Fruit fly (Drosophila melanogaster) whole organism, embryonic: Measurements from ENCODE around the gene CG12594.

ENCODE experiments used
- B-H2 ChIP-seq: fragments of 200-800 bp; sonication (Bioruptor generic); optimal IDR thresholded peaks from 2 replicates; lab custom pipeline; 2018; ENCODE audit warnings: missing biosample characterization, mild to moderate bottlenecking, missing genetic modification characterization
- CG11247 ChIP-seq: fragments of 200-800 bp; sonication (Bioruptor generic); IDR thresholded peaks from 2 replicates; pipeline ENCODE4 v1.3.6; 2022; ENCODE audit warnings: missing biosample characterization, missing genetic modification characterization
- CG12391 ChIP-seq: fragments of 200-800 bp; sonication (Bioruptor generic); optimal IDR thresholded peaks from 3 replicates; lab custom pipeline; 2018; ENCODE audit warnings: missing biosample characterization, mild to moderate bottlenecking, missing genetic modification characterization, moderate library complexity
- CG13287 ChIP-seq: fragments of 200-800 bp; sonication (Bioruptor generic); IDR thresholded peaks from 2 replicates; pipeline ENCODE4 v1.3.6; 2022; ENCODE audit warnings: missing biosample characterization, missing genetic modification characterization; ENCODE audit not compliant: partially characterized antibody
- CG15514 ChIP-seq: fragments of 200-800 bp; sonication (Bioruptor generic); optimal IDR thresholded peaks from 3 replicates; lab custom pipeline; 2017; ENCODE audit warnings: missing biosample characterization, missing genetic modification characterization, mild to moderate bottlenecking, moderate library complexity, missing genetic modification reagents
- CG18599 ChIP-seq: fragments of 200-800 bp; sonication (Bioruptor generic); optimal IDR thresholded peaks from 3 replicates; lab custom pipeline; 2017; ENCODE audit warnings: missing biosample characterization, missing genetic modification characterization, mild to moderate bottlenecking, moderate library complexity, missing genetic modification reagents
- CG31365 ChIP-seq: fragments of 200-800 bp; sonication (Bioruptor generic); optimal IDR thresholded peaks from 2 replicates; lab custom pipeline; 2018; ENCODE audit warnings: missing biosample characterization, mild to moderate bottlenecking, missing genetic modification characterization
- CG34376 ChIP-seq: fragments of 200-800 bp; sonication (Bioruptor generic); optimal IDR thresholded peaks from 2 replicates; lab custom pipeline; 2018; ENCODE audit warnings: missing biosample characterization, mild to moderate bottlenecking, missing genetic modification characterization
- CG4282 ChIP-seq: fragments of 200-800 bp; sonication (Bioruptor generic); optimal IDR thresholded peaks from 2 replicates; lab custom pipeline; 2016; ENCODE audit warnings: missing biosample characterization, missing genetic modification characterization
- CG4617 ChIP-seq: fragments of 200-800 bp; sonication (Bioruptor generic); optimal IDR thresholded peaks from 3 replicates; lab custom pipeline; 2016; ENCODE audit warnings: missing biosample characterization, missing genetic modification characterization, borderline replicate concordance
- CG6765 ChIP-seq: fragments of 200-800 bp; sonication (Bioruptor generic); optimal IDR thresholded peaks from 3 replicates; lab custom pipeline; 2017; ENCODE audit warnings: missing biosample characterization, mild to moderate bottlenecking, missing genetic modification characterization
- CG7745 ChIP-seq: fragments of 200-800 bp; sonication (Bioruptor generic); optimal IDR thresholded peaks from 2 replicates; lab custom pipeline; 2018; ENCODE audit warnings: missing biosample characterization, mild to moderate bottlenecking, missing genetic modification characterization, moderate library complexity
- CG8924 ChIP-seq: fragments of 200-800 bp; optimal IDR thresholded peaks from 3 replicates; lab custom pipeline; 2019; ENCODE audit warnings: missing biosample characterization, mild to moderate bottlenecking, missing genetic modification characterization, moderate library complexity
- CG9817 ChIP-seq: fragments of 200-800 bp; sonication (Bioruptor generic); optimal IDR thresholded peaks from 2 replicates; lab custom pipeline; 2018; ENCODE audit warnings: missing biosample characterization, mild to moderate bottlenecking, missing genetic modification characterization, moderate library complexity
- CkIIα-i1 ChIP-seq: fragments of 200-800 bp; sonication (Bioruptor generic); IDR thresholded peaks from 2 replicates; pipeline ENCODE4 v1.3.6; 2022; ENCODE audit warnings: missing biosample characterization, missing genetic modification characterization
- Hmr ChIP-seq: fragments of 200-800 bp; sonication (Bioruptor generic); optimal IDR thresholded peaks from 3 replicates; lab custom pipeline; 2017; ENCODE audit warnings: mild to moderate bottlenecking, missing biosample characterization, missing genetic modification reagents, missing genetic modification characterization
- Nf-YB ChIP-seq: fragments of 200-800 bp; sonication (Bioruptor generic); optimal IDR thresholded peaks from 3 replicates; lab custom pipeline; 2019; ENCODE audit warnings: missing biosample characterization, mild to moderate bottlenecking, missing genetic modification characterization, moderate library complexity
- Nf-YC ChIP-seq: fragments of 200-800 bp; optimal IDR thresholded peaks from 3 replicates; lab custom pipeline; 2019; ENCODE audit warnings: missing biosample characterization, mild to moderate bottlenecking, missing genetic modification characterization, moderate library complexity
- Oli ChIP-seq: fragments of 200-800 bp; sonication (Bioruptor generic); optimal IDR thresholded peaks from 2 replicates; lab custom pipeline; 2018; ENCODE audit warnings: missing biosample characterization, mild to moderate bottlenecking, missing genetic modification characterization, moderate library complexity
- Pdp1 ChIP-seq, 2 experiments: fragments of 200-800 bp; sonication (Bioruptor generic); optimal IDR thresholded peaks; 3 replicates each; lab custom pipeline; 2016; ENCODE audit warnings: missing biosample characterization in 2 of 2, missing genetic modification characterization in 2 of 2, mild to moderate bottlenecking in 1 of 2, moderate library complexity in 1 of 2
- Stat92E ChIP-seq, 3 experiments: fragments of >200 bp in 2 of 3; fragments of 200-800 bp in 1 of 3; sonication (Bioruptor generic) in 1 of 3; optimal IDR thresholded peaks; 2 replicates each; lab custom pipeline; 2017 to 2019; ENCODE audit warnings: missing biosample characterization in 3 of 3, missing genetic modification characterization in 3 of 3, mild to moderate bottlenecking in 1 of 3, moderate library complexity in 1 of 3
- amos ChIP-seq: fragments of 200-800 bp; sonication (Bioruptor generic); IDR thresholded peaks from 2 replicates; pipeline ENCODE4 v1.3.6; 2022; ENCODE audit warnings: missing biosample characterization, missing genetic modification characterization; ENCODE audit not compliant: partially characterized antibody
- ap ChIP-seq: fragments of 200-800 bp; sonication (Bioruptor generic); IDR thresholded peaks from 2 replicates; pipeline ENCODE4 v1.3.6; 2022; ENCODE audit warnings: missing biosample characterization, missing genetic modification characterization
- chinmo ChIP-seq: fragments of 200-800 bp; sonication (Bioruptor generic); IDR thresholded peaks from 4 replicates; pipeline ENCODE4 v1.3.6; 2022; ENCODE audit warnings: missing biosample characterization, missing genetic modification characterization; ENCODE audit not compliant: partially characterized antibody
- dmrt11E ChIP-seq: fragments of 200-800 bp; sonication (Bioruptor generic); optimal IDR thresholded peaks from 3 replicates; lab custom pipeline; 2018; ENCODE audit warnings: missing biosample characterization, mild to moderate bottlenecking, missing genetic modification characterization, moderate library complexity
- exex ChIP-seq: fragments of 200-800 bp; sonication (Bioruptor generic); optimal IDR thresholded peaks from 4 replicates; lab custom pipeline; 2018; ENCODE audit warnings: missing biosample characterization, mild to moderate bottlenecking, missing genetic modification characterization, moderate library complexity
- fd64A ChIP-seq: fragments of 200-800 bp; sonication (Bioruptor generic); optimal IDR thresholded peaks from 3 replicates; lab custom pipeline; 2018; ENCODE audit warnings: missing biosample characterization, mild to moderate bottlenecking, missing genetic modification characterization
- fd96Cb ChIP-seq: fragments of 200-800 bp; sonication (Bioruptor generic); optimal IDR thresholded peaks from 2 replicates; lab custom pipeline; 2018; ENCODE audit warnings: missing biosample characterization, mild to moderate bottlenecking, missing genetic modification characterization, moderate library complexity
- her ChIP-seq: fragments of 200-800 bp; sonication (Bioruptor generic); optimal IDR thresholded peaks from 2 replicates; lab custom pipeline; 2016; ENCODE audit warnings: missing biosample characterization, missing genetic modification characterization
- hkb ChIP-seq, 2 experiments: fragments of 200-800 bp in 1 of 2; fragments of >200 bp in 1 of 2; sonication (Bioruptor generic) in 1 of 2; IDR thresholded peaks in 1 of 2; optimal IDR thresholded peaks in 1 of 2; 2 replicates each; pipeline versions ENCODE4 v1.3.6 to Lab custom; 2017 to 2022; ENCODE audit warnings: missing biosample characterization in 1 of 2, missing genetic modification characterization in 1 of 2
- jing ChIP-seq: fragments of 200-800 bp; sonication (Bioruptor generic); optimal IDR thresholded peaks from 2 replicates; lab custom pipeline; 2018; ENCODE audit warnings: missing biosample characterization, mild to moderate bottlenecking, missing genetic modification characterization
- jumu ChIP-seq: fragments of 200-800 bp; sonication (Bioruptor generic); optimal IDR thresholded peaks from 3 replicates; lab custom pipeline; 2016; ENCODE audit warnings: missing biosample characterization, missing genetic modification characterization
- maf-S ChIP-seq: fragments of 200-800 bp; sonication (Bioruptor generic); optimal IDR thresholded peaks from 2 replicates; lab custom pipeline; 2016; ENCODE audit warnings: missing biosample characterization, missing genetic modification characterization
- mam ChIP-seq: fragments of 200-800 bp; sonication (Bioruptor generic); optimal IDR thresholded peaks from 3 replicates; lab custom pipeline; 2016; ENCODE audit warnings: missing biosample characterization, missing genetic modification characterization
- pan ChIP-seq, 4 experiments: fragments of >200 bp in 3 of 4; fragments of 200-800 bp in 1 of 4; sonication (Bioruptor generic) in 1 of 4; optimal IDR thresholded peaks in 3 of 4; IDR thresholded peaks in 1 of 4; 2 replicates each; pipeline versions ENCODE4 v1.3.6 to Lab custom; 2017 to 2022; ENCODE audit warnings: missing biosample characterization in 2 of 4, missing genetic modification characterization in 2 of 4, mixed read lengths in 1 of 4
- prd ChIP-seq, 3 experiments: fragments of >200 bp in 2 of 3; fragments of 200-800 bp in 1 of 3; sonication (Bioruptor generic) in 1 of 3; optimal IDR thresholded peaks in 2 of 3; IDR thresholded peaks in 1 of 3; 2 replicates in 2 of 3; 3 replicates in 1 of 3; pipeline versions ENCODE4 v1.3.6 to Lab custom; 2017 to 2022; ENCODE audit warnings: missing biosample characterization in 1 of 3, missing genetic modification characterization in 1 of 3
- slbo ChIP-seq: fragments of 200-800 bp; sonication (Bioruptor generic); IDR thresholded peaks from 2 replicates; pipeline ENCODE4 v1.3.6; 2022; ENCODE audit warnings: missing biosample characterization, missing genetic modification characterization
- tin ChIP-seq: fragments of 200-800 bp; sonication (Bioruptor generic); optimal IDR thresholded peaks from 3 replicates; lab custom pipeline; 2016; ENCODE audit warnings: missing biosample characterization, missing genetic modification characterization
- unc-4 ChIP-seq: fragments of 200-800 bp; sonication (Bioruptor generic); IDR thresholded peaks from 2 replicates; pipeline ENCODE4 v1.3.6; 2022; ENCODE audit warnings: missing biosample characterization, missing genetic modification characterization; ENCODE audit not compliant: partially characterized antibody

The CG12594 gene

DNA sequence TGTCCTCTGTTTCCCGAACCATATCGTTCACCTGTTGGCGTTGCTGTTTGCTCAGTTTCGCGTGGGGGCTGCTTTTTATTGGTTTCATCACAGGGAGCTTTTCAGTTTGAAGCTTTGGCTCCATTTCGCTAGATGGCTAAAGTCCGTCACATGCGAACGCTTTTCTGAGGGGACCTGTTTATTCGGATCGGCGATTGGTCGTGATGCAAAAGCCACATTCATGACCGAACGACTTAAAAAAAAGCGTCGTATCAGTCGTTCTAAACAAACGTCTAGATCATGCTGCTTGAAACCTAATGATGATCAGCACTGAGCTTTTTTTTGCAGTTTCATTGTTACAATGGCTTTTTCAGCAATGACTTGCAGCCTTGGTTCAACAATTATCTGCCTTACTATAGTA, 31.6 kb upstream of the CG12594 start, which contains the start of gene CG6908 (continued):
- peak; percentile 5 for TF ChIP-seq CG15514
- no peak for TF ChIP-seq CG9817 (tag; lab: Kevin White, UChicago)
- no peak for TF ChIP-seq maf-S
- peak; percentile 46 for TF ChIP-seq CG34376 (GFP tag; lab: Kevin White, UChicago)
- no peak for TF ChIP-seq dmrt11E (tag; lab: Kevin White, UChicago)
- peak; percentile 33; the same call in 1 of the 2 replicates for TF ChIP-seq slbo (GFP tag; lab: Robert Waterston, UW)
- no peak for TF ChIP-seq pan (optimal IDR thresholded peaks at IDR 0.05; lab: Kevin White, UChicago)
- TF ChIP-seq pan (GFP tag; optimal IDR thresholded peaks at IDR 0.05 in 1 of 2, IDR thresholded peaks at IDR 0.05 in 1 of 2), result peak in 1 of 2 experiments; percentile 24
- peak; percentile 71 for TF ChIP-seq B-H2 (GFP tag; lab: Kevin White, UChicago)
- TF ChIP-seq fd64A (GFP tag; lab: Kevin White, UChicago), result no peak
- peak; percentile 50 for TF ChIP-seq her
- no peak for TF ChIP-seq Stat92E (GFP tag; optimal IDR thresholded peaks at IDR 0.05; lab: Kevin White, UChicago)
- TF ChIP-seq Oli, result no peak
- TF ChIP-seq unc-4 (GFP tag; lab: Robert Waterston, UW), result no peak
- TF ChIP-seq Nf-YC, result peak; percentile 84
- TF ChIP-seq prd (optimal IDR thresholded peaks at IDR 0.05; lab: Kevin White, UChicago), result no peak
- TF ChIP-seq prd (GFP tag; IDR thresholded peaks at IDR 0.05; lab: Robert Waterston, UW), result no peak
- TF ChIP-seq amos, result peak; percentile 21; the same call in 1 of the 2 replicates
- peak; percentile 83 for TF ChIP-seq Nf-YB (GFP tag; lab: Kevin White, UChicago)
- TF ChIP-seq CG11247 (GFP tag; lab: Robert Waterston, UW), result no peak
- no peak for TF ChIP-seq hkb (optimal IDR thresholded peaks at IDR 0.05; lab: Kevin White, UChicago)
- no peak for TF ChIP-seq hkb (GFP tag; IDR thresholded peaks at IDR 0.05; lab: Robert Waterston, UW)
- TF ChIP-seq jing (GFP tag; lab: Kevin White, UChicago), result no peak
- peak; percentile 68 for TF ChIP-seq exex (tag; lab: Kevin White, UChicago)
- TF ChIP-seq CG4282, result no peak
- TF ChIP-seq CG13287, result no peak; the same call in 1 of the 2 replicates
- no peak for TF ChIP-seq CkIIα-i1
- no peak for TF ChIP-seq CG6765 (GFP tag; lab: Kevin White, UChicago)
- no peak for TF ChIP-seq fd96Cb
- no peak for TF ChIP-seq CG8924 (tag; lab: Kevin White, UChicago)
- no peak for TF ChIP-seq ap (GFP tag; lab: Robert Waterston, UW)
- TF ChIP-seq CG18599, result peak; percentile 10
- TF ChIP-seq mam (GFP tag; lab: Kevin White, UChicago), result no peak
- TF ChIP-seq chinmo (GFP tag; lab: Robert Waterston, UW), result peak; percentile 91; the same call in 3 of the 4 replicates
- TF ChIP-seq CG7745 (tag; lab: Kevin White, UChicago), result no peak
- TF ChIP-seq tin (GFP tag; lab: Kevin White, UChicago), result no peak
- TF ChIP-seq jumu (GFP tag; lab: Kevin White, UChicago), result no peak
- no peak for TF ChIP-seq CG12391
- peak; percentile 7 for TF ChIP-seq Hmr (GFP tag; lab: Kevin White, UChicago)
- TF ChIP-seq CG31365, result no peak
- TF ChIP-seq Pdp1 (GFP tag; optimal IDR thresholded peaks at IDR 0.05; lab: Kevin White, UChicago), result peak in 1 of 2 experiments; percentile 46
- no peak for TF ChIP-seq CG4617
- TF ChIP-seq, all 482 proteins: peak for 26
